Fruit fly (Drosophila melanogaster): ENCODE measurements around the gene CG43138.

Gene CG43138

DNA sequence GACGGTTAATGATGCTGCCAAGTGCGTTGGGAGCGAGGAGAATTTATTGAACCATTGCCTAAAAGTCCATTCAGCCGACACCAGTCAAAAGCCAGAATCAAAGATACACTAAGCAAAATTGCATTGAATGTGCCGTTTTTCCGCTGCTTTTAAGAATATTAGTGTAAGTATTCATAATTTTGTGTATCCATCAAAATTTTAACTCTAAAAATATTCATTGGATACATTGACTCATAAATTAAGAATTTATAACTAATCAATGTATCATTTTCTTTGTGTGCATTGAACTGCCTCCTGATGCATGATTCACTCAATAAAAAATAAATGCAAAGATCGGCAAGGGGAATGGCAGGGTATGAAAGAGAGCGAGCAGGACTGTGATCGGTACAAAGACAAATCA is 30.5 kb downstream of the CG43138 start:
- TF ChIP-seq CG6276 (GFP tag; optimal IDR thresholded peaks at IDR 0.05) (no peak), Smox (GFP tag; optimal IDR thresholded peaks at IDR 0.05) (peak; percentile 58), dsx (GFP tag; optimal IDR thresholded peaks at IDR 0.05; ENCODE audit: poor library complexity, severe bottlenecking) (peak; percentile 41), net (GFP tag; optimal IDR thresholded peaks at IDR 0.05) (peak; percentile 20), CG8119 (GFP tag; IDR thresholded peaks at IDR 0.05) (0 out of 3 replicates have a peak, but pooled peaks have one; percentile 29), Eip78C (GFP tag) (peak; percentile 81), Met (GFP tag; optimal IDR thresholded peaks at IDR 0.05) (peak; percentile 75), CG7368 (GFP tag; optimal IDR thresholded peaks at IDR 0.05) (peak; percentile 28), Ets96B (tag; optimal IDR thresholded peaks at IDR 0.05) (peak; percentile 64), dac (GFP tag; optimal IDR thresholded peaks at IDR 0.05) (no peak), Sox14 (GFP tag; optimal IDR thresholded peaks at IDR 0.05) (peak; percentile 10), OdsH (GFP tag; optimal IDR thresholded peaks at IDR 0.05) (peak; percentile 46), CG11762 (GFP tag; optimal IDR thresholded peaks at IDR 0.05; ENCODE audit: insufficient read depth) (no peak), vri (GFP tag; optimal IDR thresholded peaks at IDR 0.05) (peak; percentile 7), fd59A (GFP tag; optimal IDR thresholded peaks at IDR 0.05) (peak; percentile 34), CG6163 (GFP tag; IDR thresholded peaks at IDR 0.05) (peak; percentile 58), Lpt (GFP tag; optimal IDR thresholded peaks at IDR 0.05) (no peak), CG8632 (GFP tag; optimal IDR thresholded peaks at IDR 0.05) (peak; percentile 26), esn (GFP tag; optimal IDR thresholded peaks at IDR 0.05) (peak; percentile 68), Sox102F (GFP tag; optimal IDR thresholded peaks at IDR 0.05) (peak; percentile 56), CG3032 (tag; optimal IDR thresholded peaks at IDR 0.05) (peak; percentile 52), topi (GFP tag; optimal IDR thresholded peaks at IDR 0.05) (peak; percentile 67), Blimp-1 (GFP tag; optimal IDR thresholded peaks at IDR 0.05) (no peak), CG15336 (GFP tag; IDR thresholded peaks at IDR 0.05) (peak; percentile 24; the same call in 1 of the 2 replicates), Eip75B (GFP tag; optimal IDR thresholded peaks at IDR 0.05) (peak; percentile 41), pdm3 (GFP tag; optimal IDR thresholded peaks at IDR 0.05) (peak; percentile 56), CG1621 (tag; optimal IDR thresholded peaks at IDR 0.05) (peak; percentile 28), fkh (GFP tag; optimal IDR thresholded peaks at IDR 0.05) (no peak), spab (GFP tag; optimal IDR thresholded peaks at IDR 0.05) (peak; percentile 38), CG16779 (tag; optimal IDR thresholded peaks at IDR 0.05) (no peak), acj6 (GFP tag; optimal IDR thresholded peaks at IDR 0.05) (peak; percentile 53), Sox15 (GFP tag; optimal IDR thresholded peaks at IDR 0.05) (peak; percentile 1), CG32006 (GFP tag; optimal IDR thresholded peaks at IDR 0.05) (peak; percentile 31), Hr38 (GFP tag; optimal IDR thresholded peaks at IDR 0.05) (no peak), svp (GFP tag) (peak; percentile 87), Hr39 (GFP tag; optimal IDR thresholded peaks at IDR 0.05) (peak; percentile 63), CG10631 (GFP tag; optimal IDR thresholded peaks at IDR 0.05) (peak; percentile 58), CG3919 (GFP tag; optimal IDR thresholded peaks at IDR 0.05) (peak; percentile 60), CG11902 (GFP tag; optimal IDR thresholded peaks at IDR 0.05) (peak; percentile 4), eg (GFP tag; IDR thresholded peaks at IDR 0.05) (0 out of 3 replicates have a peak, but pooled peaks have one; percentile 8), achi (GFP tag; optimal IDR thresholded peaks at IDR 0.05) (peak; percentile 34), CG6792 (GFP tag; optimal IDR thresholded peaks at IDR 0.05) (peak; percentile 41), CG31627 (GFP tag; optimal IDR thresholded peaks at IDR 0.05) (peak; percentile 51), cyc (GFP tag; optimal IDR thresholded peaks at IDR 0.05) (peak; percentile 64), CG9139 (GFP tag; optimal IDR thresholded peaks at IDR 0.05) (no peak), CG6808 (GFP tag; optimal IDR thresholded peaks at IDR 0.05) (peak; percentile 47), CG10669 (GFP tag; optimal IDR thresholded peaks at IDR 0.05) (peak; percentile 56), CG11294 (GFP tag; IDR thresholded peaks at IDR 0.05) (no peak), Ets21C (GFP tag; optimal IDR thresholded peaks at IDR 0.05) (peak; percentile 27), lz (GFP tag; optimal IDR thresholded peaks at IDR 0.05) (peak; percentile 59), CG34406 (GFP tag; optimal IDR thresholded peaks at IDR 0.05) (peak; percentile 36), salr (GFP tag; optimal IDR thresholded peaks at IDR 0.05) (peak in 1 of 2 experiments; percentile 28)
